Fruit fly (Drosophila melanogaster) whole organism, embryonic: ENCODE measurements around the gene CG44174.

Source experiments
- Asciz ChIP-seq: fragments of 200-800 bp; sonication (Bioruptor generic); optimal IDR thresholded peaks from 2 replicates; lab custom pipeline; 2017; ENCODE audit warnings: missing biosample characterization, mild to moderate bottlenecking, missing genetic modification characterization, missing genetic modification reagents
- Blimp-1 ChIP-seq: fragments of 200-800 bp; sonication (Bioruptor generic); optimal IDR thresholded peaks from 3 replicates; lab custom pipeline; 2018; ENCODE audit warnings: missing biosample characterization, missing genetic modification characterization, mild to moderate bottlenecking, moderate library complexity, missing genetic modification reagents
- CG10462 ChIP-seq: fragments of 200-800 bp; sonication (Bioruptor generic); optimal IDR thresholded peaks from 2 replicates; lab custom pipeline; 2016; ENCODE audit warnings: missing biosample characterization, missing genetic modification characterization
- CG11247 ChIP-seq: fragments of 200-800 bp; sonication (Bioruptor generic); IDR thresholded peaks from 2 replicates; pipeline ENCODE4 v1.3.6; 2022; ENCODE audit warnings: missing biosample characterization, missing genetic modification characterization
- CG14667 ChIP-seq: fragments of 200-800 bp; sonication (Bioruptor generic); IDR thresholded peaks from 2 replicates; pipeline ENCODE4 v1.3.6; 2022; ENCODE audit warnings: missing biosample characterization, missing genetic modification characterization
- CG1603 ChIP-seq: fragments of 200-800 bp; sonication (Bioruptor generic); optimal IDR thresholded peaks from 2 replicates; lab custom pipeline; 2019; ENCODE audit warnings: missing biosample characterization, mild to moderate bottlenecking, missing genetic modification characterization, moderate library complexity
- CG18011 ChIP-seq: fragments of 200-800 bp; sonication (Bioruptor generic); optimal IDR thresholded peaks from 2 replicates; lab custom pipeline; 2017; ENCODE audit warnings: missing biosample characterization, missing genetic modification characterization, mild to moderate bottlenecking, moderate library complexity, missing genotype
- CG4617 ChIP-seq: fragments of 200-800 bp; sonication (Bioruptor generic); optimal IDR thresholded peaks from 3 replicates; lab custom pipeline; 2016; ENCODE audit warnings: missing biosample characterization, missing genetic modification characterization, borderline replicate concordance
- CG7786 ChIP-seq: fragments of 200-800 bp; sonication (Bioruptor generic); optimal IDR thresholded peaks from 2 replicates; lab custom pipeline; 2016; ENCODE audit warnings: missing biosample characterization, missing genetic modification characterization
- Chrac-16 ChIP-seq: fragments of 200-800 bp; sonication (Bioruptor generic); optimal IDR thresholded peaks from 3 replicates; lab custom pipeline; 2016; ENCODE audit warnings: missing biosample characterization, missing genetic modification characterization
- D19B ChIP-seq: fragments of 200-800 bp; sonication (Bioruptor generic); optimal IDR thresholded peaks from 2 replicates; lab custom pipeline; 2017; ENCODE audit warnings: missing biosample characterization, mild to moderate bottlenecking, missing genetic modification characterization
- Deaf1 ChIP-seq: fragments of 200-800 bp; optimal IDR thresholded peaks from 3 replicates; lab custom pipeline; 2019; ENCODE audit warnings: missing biosample characterization, mild to moderate bottlenecking, missing genetic modification characterization, moderate library complexity
- Doc3 ChIP-seq: fragments of 200-800 bp; sonication (Bioruptor generic); IDR thresholded peaks from 3 replicates; pipeline ENCODE4 v1.3.6; 2022; ENCODE audit warnings: missing biosample characterization, missing genetic modification characterization; ENCODE audit not compliant: partially characterized antibody
- E2f2 ChIP-seq: fragments of 200-800 bp; sonication (Bioruptor generic); IDR thresholded peaks from 2 replicates; pipeline ENCODE4 v1.3.6; 2022; ENCODE audit warnings: missing biosample characterization, missing genetic modification characterization
- ERR ChIP-seq: fragments of 200-800 bp; sonication (Bioruptor generic); optimal IDR thresholded peaks from 2 replicates; lab custom pipeline; 2016; ENCODE audit warnings: missing biosample characterization, missing genetic modification characterization
- GATAe ChIP-seq: fragments of 200-800 bp; sonication (Bioruptor generic); conservative IDR thresholded peaks from 2 replicates; pipeline ENCODE4 v1.3.6; 2022; ENCODE audit warnings: missing biosample characterization, missing genetic modification characterization
- Myb ChIP-seq: fragments of 200-800 bp; sonication (Bioruptor generic); optimal IDR thresholded peaks from 2 replicates; lab custom pipeline; 2016; ENCODE audit warnings: missing biosample characterization, missing genetic modification characterization
- NC2α ChIP-seq: fragments of 200-800 bp; sonication (Bioruptor generic); optimal IDR thresholded peaks from 2 replicates; lab custom pipeline; 2016; ENCODE audit warnings: missing biosample characterization, missing genetic modification characterization
- Oli ChIP-seq: fragments of 200-800 bp; sonication (Bioruptor generic); optimal IDR thresholded peaks from 2 replicates; lab custom pipeline; 2018; ENCODE audit warnings: missing biosample characterization, mild to moderate bottlenecking, missing genetic modification characterization, moderate library complexity
- Poxn ChIP-seq: fragments of 200-800 bp; sonication (Bioruptor generic); IDR thresholded peaks from 2 replicates; pipeline ENCODE4 v1.3.6; 2022; ENCODE audit warnings: missing biosample characterization, missing genetic modification characterization
- Spps ChIP-seq: fragments of 200-800 bp; sonication (Bioruptor generic); optimal IDR thresholded peaks from 2 replicates; lab custom pipeline; 2018; ENCODE audit warnings: missing biosample characterization, mild to moderate bottlenecking, missing genetic modification characterization
- Sry-δ ChIP-seq: fragments of 200-800 bp; sonication (Bioruptor generic); optimal IDR thresholded peaks from 2 replicates; lab custom pipeline; 2016; ENCODE audit warnings: missing biosample characterization, missing genetic modification characterization
- Stat92E ChIP-seq, 3 experiments: fragments of >200 bp in 2 of 3; fragments of 200-800 bp in 1 of 3; sonication (Bioruptor generic) in 1 of 3; optimal IDR thresholded peaks; 2 replicates each; lab custom pipeline; 2017 to 2019; ENCODE audit warnings: missing biosample characterization in 3 of 3, missing genetic modification characterization in 3 of 3, mild to moderate bottlenecking in 1 of 3, moderate library complexity in 1 of 3
- Xbp1 ChIP-seq: fragments of 200-800 bp; sonication (Bioruptor generic); optimal IDR thresholded peaks from 3 replicates; lab custom pipeline; 2016; ENCODE audit warnings: missing biosample characterization, mild to moderate bottlenecking, missing genetic modification characterization
- Xrp1 ChIP-seq: fragments of 200-800 bp; sonication (Bioruptor generic); IDR thresholded peaks from 2 replicates; pipeline ENCODE4 v1.3.6; 2022; ENCODE audit warnings: missing biosample characterization, missing genetic modification characterization
- ash1 ChIP-seq: fragments of 200-800 bp; sonication (Bioruptor generic); optimal IDR thresholded peaks from 2 replicates; lab custom pipeline; 2018; ENCODE audit warnings: missing biosample characterization, mild to moderate bottlenecking, missing genetic modification characterization
- ato ChIP-seq: fragments of 200-800 bp; sonication (Bioruptor generic); IDR thresholded peaks from 2 replicates; pipeline ENCODE4 v1.3.6; 2022; ENCODE audit warnings: missing biosample characterization, missing genetic modification characterization; ENCODE audit not compliant: partially characterized antibody
- bsh ChIP-seq, 2 experiments: fragments of 200-800 bp; sonication (Bioruptor generic); optimal IDR thresholded peaks; 2 replicates each; lab custom pipeline; 2017 to 2018; ENCODE audit warnings: mild to moderate bottlenecking in 2 of 2, missing biosample characterization in 2 of 2, missing genetic modification characterization in 2 of 2, moderate library complexity in 1 of 2
- chm ChIP-seq: fragments of 200-800 bp; sonication (Bioruptor generic); IDR thresholded peaks from 2 replicates; pipeline ENCODE4 v1.3.6; 2022; ENCODE audit warnings: missing biosample characterization, missing genetic modification characterization
- ci ChIP-seq: fragments of 200-800 bp; sonication (Bioruptor generic); IDR thresholded peaks from 3 replicates; pipeline ENCODE4 v1.3.6; 2022; ENCODE audit warnings: missing biosample characterization, missing genetic modification characterization
- corto ChIP-seq: fragments of 200-800 bp; sonication (Bioruptor generic); optimal IDR thresholded peaks from 2 replicates; lab custom pipeline; 2016; ENCODE audit warnings: missing biosample characterization, mild to moderate bottlenecking, missing genetic modification characterization, moderate library complexity
- disco-r ChIP-seq: fragments of 200-800 bp; sonication (Bioruptor generic); optimal IDR thresholded peaks from 2 replicates; lab custom pipeline; 2016; ENCODE audit warnings: missing biosample characterization, missing genetic modification characterization
- fd3F ChIP-seq: fragments of 200-800 bp; sonication (Bioruptor generic); optimal IDR thresholded peaks from 2 replicates; lab custom pipeline; 2018; ENCODE audit warnings: missing biosample characterization, mild to moderate bottlenecking, missing genetic modification characterization, moderate library complexity
- grn ChIP-seq: fragments of 200-800 bp; sonication (Bioruptor generic); optimal IDR thresholded peaks from 3 replicates; lab custom pipeline; 2017; ENCODE audit warnings: missing biosample characterization, missing genetic modification characterization
- gsb-n ChIP-seq: fragments of 200-800 bp; sonication (Bioruptor generic); optimal IDR thresholded peaks from 3 replicates; lab custom pipeline; 2018; ENCODE audit warnings: missing biosample characterization, mild to moderate bottlenecking, missing genetic modification characterization
- jing ChIP-seq: fragments of 200-800 bp; sonication (Bioruptor generic); optimal IDR thresholded peaks from 2 replicates; lab custom pipeline; 2018; ENCODE audit warnings: missing biosample characterization, mild to moderate bottlenecking, missing genetic modification characterization
- lbe ChIP-seq: fragments of 200-800 bp; sonication (Bioruptor generic); optimal IDR thresholded peaks from 2 replicates; lab custom pipeline; 2016; ENCODE audit warnings: missing biosample characterization, mild to moderate bottlenecking, missing genetic modification characterization
- lmd ChIP-seq: fragments of 200-800 bp; sonication (Bioruptor generic); IDR thresholded peaks from 2 replicates; pipeline ENCODE4 v1.3.6; 2022; ENCODE audit warnings: missing biosample characterization, missing genetic modification characterization
- odd ChIP-seq: fragments of 200-800 bp; sonication (Bioruptor generic); optimal IDR thresholded peaks from 2 replicates; lab custom pipeline; 2017; ENCODE audit warnings: missing biosample characterization, mild to moderate bottlenecking, missing genetic modification characterization
- otp ChIP-seq: fragments of 200-800 bp; sonication (Bioruptor generic); IDR thresholded peaks from 3 replicates; pipeline ENCODE4, ENCODE4 v1.3.6; 2022; ENCODE audit warnings: missing biosample characterization, missing genetic modification characterization
- pita ChIP-seq: fragments of 200-800 bp; sonication (Bioruptor generic); optimal IDR thresholded peaks from 2 replicates; lab custom pipeline; 2017; ENCODE audit warnings: missing biosample characterization, mild to moderate bottlenecking, missing genetic modification characterization
- prd ChIP-seq, 3 experiments: fragments of >200 bp in 2 of 3; fragments of 200-800 bp in 1 of 3; sonication (Bioruptor generic) in 1 of 3; optimal IDR thresholded peaks in 2 of 3; IDR thresholded peaks in 1 of 3; 2 replicates in 2 of 3; 3 replicates in 1 of 3; pipeline versions ENCODE4 v1.3.6 to Lab custom; 2017 to 2022; ENCODE audit warnings: missing biosample characterization in 1 of 3, missing genetic modification characterization in 1 of 3
- unpg ChIP-seq: fragments of 200-800 bp; sonication (Bioruptor generic); optimal IDR thresholded peaks from 3 replicates; lab custom pipeline; 2018; ENCODE audit warnings: missing biosample characterization, mild to moderate bottlenecking, missing genetic modification characterization, moderate library complexity
- vnd ChIP-seq: fragments of 200-800 bp; sonication (Bioruptor generic); IDR thresholded peaks from 3 replicates; pipeline ENCODE4 v1.3.6; 2022; ENCODE audit warnings: missing biosample characterization, missing genetic modification characterization; ENCODE audit not compliant: partially characterized antibody
- zen ChIP-seq: fragments of 200-800 bp; sonication (Bioruptor generic); optimal IDR thresholded peaks from 3 replicates; lab custom pipeline; 2018; ENCODE audit warnings: missing biosample characterization, mild to moderate bottlenecking, missing genetic modification characterization, moderate library complexity
- zfh1 ChIP-seq: fragments of 200-800 bp; sonication (Bioruptor generic); IDR thresholded peaks from 3 replicates; pipeline ENCODE4 v1.3.6; 2022; ENCODE audit warnings: missing biosample characterization, missing genetic modification characterization

Gene CG44174

dm6 chr3R:19286488-19286887 lies 11.0 kb downstream of the CG44174 start (continued):
- TF ChIP-seq unpg (peak; percentile 24), Xrp1 (peak; percentile 49; the same call in 1 of the 2 replicates), zen (tag; lab: Kevin White, UChicago) (peak; percentile 15), zfh1 (GFP tag; lab: Robert Waterston, UW) (peak; percentile 56; the same call in 1 of the 3 replicates), CG1603 (tag; lab: Kevin White, UChicago) (peak; percentile 52), lmd (GFP tag; lab: Robert Waterston, UW) (0 out of 2 replicates have a peak, but pooled peaks have one; percentile 21), CG7786 (GFP tag; lab: Kevin White, UChicago) (no peak), prd (optimal IDR thresholded peaks at IDR 0.05; lab: Kevin White, UChicago) (no peak), prd (GFP tag; IDR thresholded peaks at IDR 0.05; lab: Robert Waterston, UW) (peak; percentile 50; the same call in 1 of the 3 replicates), Spps (tag; lab: Kevin White, UChicago) (peak; percentile 3), CG11247 (GFP tag; lab: Robert Waterston, UW) (no peak), corto (GFP tag; lab: Kevin White, UChicago) (peak; percentile 36), ci (GFP tag; lab: Robert Waterston, UW) (0 out of 3 replicates have a peak, but pooled peaks have one; percentile 36), Oli (tag; lab: Kevin White, UChicago) (peak; percentile 20), ash1 (GFP tag; lab: Kevin White, UChicago) (no peak)

- TF ChIP-seq Deaf1, result no peak
- peak; percentile 48 for TF ChIP-seq lbe (GFP tag; lab: Kevin White, UChicago)
Measured at dm6 chr3R:19283514-19283913, 14.0 kb downstream of the CG44174 start.

DNA sequence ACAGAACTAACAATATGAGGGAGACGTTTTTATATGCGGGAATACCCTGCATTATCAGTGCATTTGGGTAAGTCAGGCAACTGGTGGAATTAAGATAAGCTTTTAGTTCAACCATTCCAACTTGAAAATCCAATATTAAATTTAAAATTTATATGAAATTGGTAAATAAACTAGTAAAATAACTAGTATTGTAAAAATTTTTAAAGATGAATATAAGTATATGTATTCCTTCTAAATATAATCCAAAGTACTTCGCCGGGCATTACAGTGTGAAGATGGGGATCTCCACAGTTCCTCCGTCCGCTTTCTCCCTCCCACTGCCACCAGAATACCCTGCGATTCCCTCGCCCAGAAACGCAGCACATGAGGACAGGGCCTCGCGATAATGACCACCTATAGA lies 14.7 kb downstream of the CG44174 start:
- no peak for TF ChIP-seq Chrac-16 (GFP tag; lab: Kevin White, UChicago)
- no peak for TF ChIP-seq CG10462 (GFP tag; lab: Kevin White, UChicago)
- no peak for TF ChIP-seq Xbp1 (GFP tag; lab: Kevin White, UChicago)
- no peak for TF ChIP-seq NC2α (GFP tag; lab: Kevin White, UChicago)
- no peak for TF ChIP-seq ERR (GFP tag; lab: Kevin White, UChicago)
- TF ChIP-seq Stat92E (GFP tag; optimal IDR thresholded peaks at IDR 0.05; lab: Kevin White, UChicago), result no peak
- no peak for TF ChIP-seq gsb-n (tag; lab: Kevin White, UChicago)
- TF ChIP-seq pita (GFP tag; lab: Kevin White, UChicago), result no peak
- TF ChIP-seq Sry-δ, result no peak
- TF ChIP-seq Poxn (GFP tag; lab: Robert Waterston, UW), result no peak
- TF ChIP-seq disco-r (GFP tag; lab: Kevin White, UChicago), result no peak
- TF ChIP-seq Doc3 (GFP tag; lab: Robert Waterston, UW), result no peak
- TF ChIP-seq CG14667 (GFP tag; lab: Robert Waterston, UW), result no peak
- TF ChIP-seq GATAe (GFP tag; lab: Robert Waterston, UW), result no peak
- no peak for TF ChIP-seq D19B
- TF ChIP-seq vnd (GFP tag; lab: Robert Waterston, UW), result no peak
- TF ChIP-seq odd (GFP tag; lab: Kevin White, UChicago), result no peak
- TF ChIP-seq otp (GFP tag; lab: Robert Waterston, UW), result no peak
- TF ChIP-seq unpg, result no peak

- no peak for TF ChIP-seq Myb (GFP tag; lab: Kevin White, UChicago)
- TF ChIP-seq fd3F, result no peak
- TF ChIP-seq bsh (GFP tag; optimal IDR thresholded peaks at IDR 0.05; lab: Kevin White, UChicago), result peak in 1 of 2 experiments; percentile 2
- no peak for TF ChIP-seq ato (GFP tag; lab: Robert Waterston, UW)
- TF ChIP-seq D19B, result no peak
- TF ChIP-seq chm (GFP tag; lab: Robert Waterston, UW), result no peak
- no peak for TF ChIP-seq ERR (GFP tag; lab: Kevin White, UChicago)
- TF ChIP-seq Blimp-1, result no peak
- no peak for TF ChIP-seq jing (GFP tag; lab: Kevin White, UChicago)
- TF ChIP-seq CG18011 (GFP tag; lab: Kevin White, UChicago), result no peak
- no peak for TF ChIP-seq CG4617 (GFP tag; lab: Kevin White, UChicago)
- no peak for TF ChIP-seq grn
- no peak for TF ChIP-seq Asciz
- TF ChIP-seq E2f2, result no peak
Measured at dm6 chr3R:19282240-19282639, 15.3 kb downstream of the CG44174 start.
